Fruit fly (Drosophila melanogaster) whole organism, embryonic: Measurements from ENCODE around the gene CG11617.

Source experiments
- Aef1 ChIP-seq: fragments of 200-800 bp; sonication (Bioruptor generic); IDR thresholded peaks from 3 replicates; pipeline ENCODE4 v1.3.6; 2022; ENCODE audit warnings: missing biosample characterization, missing genetic modification characterization
- Atf-2 ChIP-seq: fragments of 200-800 bp; sonication (Bioruptor generic); optimal IDR thresholded peaks from 2 replicates; lab custom pipeline; 2016; ENCODE audit warnings: missing biosample characterization, missing genetic modification characterization
- BEAF-32 ChIP-seq: fragments of 200-800 bp; sonication (Bioruptor generic); optimal IDR thresholded peaks from 3 replicates; lab custom pipeline; 2017; ENCODE audit warnings: missing biosample characterization, missing genetic modification characterization, mild to moderate bottlenecking, moderate library complexity, missing genetic modification reagents
- Blimp-1 ChIP-seq: fragments of 200-800 bp; sonication (Bioruptor generic); optimal IDR thresholded peaks from 3 replicates; lab custom pipeline; 2018; ENCODE audit warnings: missing biosample characterization, missing genetic modification characterization, mild to moderate bottlenecking, moderate library complexity, missing genetic modification reagents
- CG10209 ChIP-seq: fragments of 200-800 bp; sonication (Bioruptor generic); optimal IDR thresholded peaks from 3 replicates; lab custom pipeline; 2017; ENCODE audit warnings: missing biosample characterization, mild to moderate bottlenecking, missing genetic modification characterization, missing genetic modification reagents
- CG1024 ChIP-seq: fragments of 200-800 bp; sonication (Bioruptor generic); IDR thresholded peaks from 2 replicates; pipeline ENCODE4 v1.3.6; 2022; ENCODE audit warnings: missing biosample characterization, missing genetic modification characterization
- CG10959 ChIP-seq: fragments of 200-800 bp; sonication (Bioruptor generic); IDR thresholded peaks from 2 replicates; pipeline ENCODE4 v1.3.6; 2022; ENCODE audit warnings: missing biosample characterization, missing genetic modification characterization
- CG11085 ChIP-seq: fragments of 200-800 bp; sonication (Bioruptor generic); IDR thresholded peaks from 2 replicates; pipeline ENCODE4 v1.3.6; 2022; ENCODE audit warnings: missing biosample characterization, missing genetic modification characterization
- CG12155 ChIP-seq: fragments of 200-800 bp; sonication (Bioruptor generic); optimal IDR thresholded peaks from 3 replicates; lab custom pipeline; 2016; ENCODE audit warnings: missing biosample characterization, missing genetic modification characterization
- CG1233 ChIP-seq: fragments of 200-800 bp; sonication (Bioruptor generic); optimal IDR thresholded peaks from 4 replicates; lab custom pipeline; 2018; ENCODE audit warnings: missing biosample characterization, mild to moderate bottlenecking, missing genetic modification characterization
- CG12659 ChIP-seq: fragments of 200-800 bp; sonication (Bioruptor generic); optimal IDR thresholded peaks from 3 replicates; lab custom pipeline; 2017; ENCODE audit warnings: mild to moderate bottlenecking, missing biosample characterization, missing genetic modification reagents, missing genetic modification characterization
- CG14014 ChIP-seq: fragments of 200-800 bp; sonication (Bioruptor generic); IDR thresholded peaks from 2 replicates; pipeline ENCODE4 v1.3.6; 2022; ENCODE audit warnings: missing biosample characterization, missing genetic modification characterization
- CG17829 ChIP-seq: fragments of 200-800 bp; optimal IDR thresholded peaks from 2 replicates; lab custom pipeline; 2019; ENCODE audit warnings: missing biosample characterization, mild to moderate bottlenecking, missing genetic modification characterization, moderate library complexity
- CG18619 ChIP-seq: fragments of 200-800 bp; sonication (Bioruptor generic); optimal IDR thresholded peaks from 3 replicates; lab custom pipeline; 2017; ENCODE audit warnings: missing biosample characterization, mild to moderate bottlenecking, missing genetic modification characterization
- CG30403 ChIP-seq: fragments of 200-800 bp; sonication (Bioruptor generic); optimal IDR thresholded peaks from 3 replicates; lab custom pipeline; 2016; ENCODE audit warnings: missing biosample characterization, missing genetic modification characterization
- CG6765 ChIP-seq: fragments of 200-800 bp; sonication (Bioruptor generic); optimal IDR thresholded peaks from 3 replicates; lab custom pipeline; 2017; ENCODE audit warnings: missing biosample characterization, mild to moderate bottlenecking, missing genetic modification characterization
- CG7839 ChIP-seq: fragments of 200-800 bp; sonication (Bioruptor generic); optimal IDR thresholded peaks from 3 replicates; lab custom pipeline; 2018; ENCODE audit warnings: missing biosample characterization, mild to moderate bottlenecking, missing genetic modification characterization, moderate library complexity
- CG7987 ChIP-seq: fragments of 200-800 bp; sonication (Bioruptor generic); optimal IDR thresholded peaks from 2 replicates; lab custom pipeline; 2018; ENCODE audit warnings: missing biosample characterization, mild to moderate bottlenecking, missing genetic modification characterization, moderate library complexity
- CG8765 ChIP-seq: fragments of 200-800 bp; sonication (Bioruptor generic); IDR thresholded peaks from 2 replicates; pipeline ENCODE4 v1.3.6; 2022; ENCODE audit warnings: missing biosample characterization, missing genetic modification characterization
- CG9437 ChIP-seq: fragments of 200-800 bp; sonication (Bioruptor generic); optimal IDR thresholded peaks from 2 replicates; lab custom pipeline; 2018; ENCODE audit warnings: missing biosample characterization, mild to moderate bottlenecking, missing genetic modification characterization
- CG9727 ChIP-seq: fragments of 200-800 bp; sonication (Bioruptor generic); optimal IDR thresholded peaks from 3 replicates; lab custom pipeline; 2017; ENCODE audit warnings: missing biosample characterization, mild to moderate bottlenecking, missing genetic modification characterization
- CTCF ChIP-seq: fragments of 200-800 bp; sonication (Bioruptor generic); optimal IDR thresholded peaks from 2 replicates; lab custom pipeline; 2017; ENCODE audit warnings: missing biosample characterization, mild to moderate bottlenecking, missing genetic modification characterization, moderate library complexity
- Dfd ChIP-seq, 2 experiments: fragments of >200 bp; optimal IDR thresholded peaks; 2 replicates each; lab custom pipeline; 2017; ENCODE audit warnings: missing biosample characterization in 2 of 2, missing genetic modification characterization in 2 of 2
- ERR ChIP-seq: fragments of 200-800 bp; sonication (Bioruptor generic); optimal IDR thresholded peaks from 2 replicates; lab custom pipeline; 2016; ENCODE audit warnings: missing biosample characterization, missing genetic modification characterization
- HmgZ ChIP-seq: fragments of 200-800 bp; sonication (Bioruptor generic); optimal IDR thresholded peaks from 2 replicates; lab custom pipeline; 2018; ENCODE audit warnings: missing biosample characterization, mild to moderate bottlenecking, missing genetic modification characterization
- Kr ChIP-seq: fragments of 200-800 bp; sonication (Bioruptor generic); optimal IDR thresholded peaks from 2 replicates; lab custom pipeline; 2017; ENCODE audit warnings: missing biosample characterization, mild to moderate bottlenecking, missing genetic modification characterization
- NK7.1 ChIP-seq: fragments of 200-800 bp; sonication (Bioruptor generic); optimal IDR thresholded peaks from 3 replicates; lab custom pipeline; 2016; ENCODE audit warnings: missing biosample characterization, missing genetic modification characterization
- Nf-YB ChIP-seq: fragments of 200-800 bp; sonication (Bioruptor generic); optimal IDR thresholded peaks from 3 replicates; lab custom pipeline; 2019; ENCODE audit warnings: missing biosample characterization, mild to moderate bottlenecking, missing genetic modification characterization, moderate library complexity
- Optix ChIP-seq: fragments of 200-800 bp; sonication (Bioruptor generic); IDR thresholded peaks from 3 replicates; pipeline ENCODE4 v1.3.6; 2022; ENCODE audit warnings: missing biosample characterization, missing genetic modification characterization
- Side ChIP-seq: fragments of 200-800 bp; sonication (Bioruptor generic); optimal IDR thresholded peaks from 2 replicates; lab custom pipeline; 2016; ENCODE audit warnings: missing biosample characterization, missing genetic modification characterization
- Sox102F ChIP-seq: fragments of 200-800 bp; sonication (Bioruptor generic); optimal IDR thresholded peaks from 2 replicates; lab custom pipeline; 2018; ENCODE audit warnings: missing biosample characterization, mild to moderate bottlenecking, missing genetic modification characterization, moderate library complexity
- ap ChIP-seq: fragments of 200-800 bp; sonication (Bioruptor generic); IDR thresholded peaks from 2 replicates; pipeline ENCODE4 v1.3.6; 2022; ENCODE audit warnings: missing biosample characterization, missing genetic modification characterization
- cg ChIP-seq: fragments of 200-800 bp; sonication (Bioruptor generic); optimal IDR thresholded peaks from 3 replicates; lab custom pipeline; 2019; ENCODE audit warnings: missing biosample characterization, mild to moderate bottlenecking, missing genetic modification characterization, moderate library complexity
- corto ChIP-seq: fragments of 200-800 bp; sonication (Bioruptor generic); optimal IDR thresholded peaks from 2 replicates; lab custom pipeline; 2016; ENCODE audit warnings: missing biosample characterization, mild to moderate bottlenecking, missing genetic modification characterization, moderate library complexity
- dimm ChIP-seq: fragments of 200-800 bp; sonication (Bioruptor generic); IDR thresholded peaks from 2 replicates; pipeline ENCODE4 v1.3.6; 2022; ENCODE audit warnings: missing biosample characterization, missing genetic modification characterization
- hbn ChIP-seq: fragments of 200-800 bp; sonication (Bioruptor generic); IDR thresholded peaks from 2 replicates; pipeline ENCODE4 v1.3.6; 2022; ENCODE audit warnings: missing biosample characterization, missing genetic modification characterization; ENCODE audit not compliant: partially characterized antibody
- lilli ChIP-seq: fragments of 200-800 bp; sonication (Bioruptor generic); optimal IDR thresholded peaks from 3 replicates; lab custom pipeline; 2016; ENCODE audit warnings: missing biosample characterization, missing genetic modification characterization
- lov ChIP-seq, 2 experiments: fragments of 200-800 bp in 1 of 2; fragments of >200 bp in 1 of 2; sonication (Bioruptor generic) in 1 of 2; IDR thresholded peaks in 1 of 2; optimal IDR thresholded peaks in 1 of 2; 2 replicates in 1 of 2; 3 replicates in 1 of 2; pipeline versions ENCODE4 v1.3.6 to Lab custom; 2017 to 2022; ENCODE audit warnings: missing biosample characterization in 1 of 2, missing genetic modification characterization in 1 of 2
- pfk ChIP-seq: fragments of 200-800 bp; sonication (Bioruptor generic); optimal IDR thresholded peaks from 2 replicates; lab custom pipeline; 2018; ENCODE audit warnings: missing biosample characterization, mild to moderate bottlenecking, missing genetic modification characterization, moderate library complexity
- pho ChIP-seq: fragments of 200-800 bp; sonication (Bioruptor generic); optimal IDR thresholded peaks from 2 replicates; lab custom pipeline; 2016; ENCODE audit warnings: missing biosample characterization, missing genetic modification characterization
- pita ChIP-seq: fragments of 200-800 bp; sonication (Bioruptor generic); optimal IDR thresholded peaks from 2 replicates; lab custom pipeline; 2017; ENCODE audit warnings: missing biosample characterization, mild to moderate bottlenecking, missing genetic modification characterization
- pros ChIP-seq: fragments of 200-800 bp; sonication (Bioruptor generic); optimal IDR thresholded peaks from 3 replicates; lab custom pipeline; 2019; ENCODE audit warnings: missing biosample characterization, mild to moderate bottlenecking, missing genetic modification characterization, moderate library complexity
- sens ChIP-seq: fragments of 200-800 bp; sonication (Bioruptor generic); peaks from one replicate; lab custom pipeline; 2016; ENCODE audit warnings: missing biosample characterization, missing genetic modification characterization
- sisA ChIP-seq: fragments of 200-800 bp; sonication (Bioruptor generic); IDR thresholded peaks from 2 replicates; pipeline ENCODE4 v1.3.6; 2022; ENCODE audit warnings: missing biosample characterization, missing genetic modification characterization
- slou ChIP-seq: fragments of 200-800 bp; sonication (Bioruptor generic); optimal IDR thresholded peaks from 3 replicates; lab custom pipeline; 2016; ENCODE audit warnings: missing biosample characterization, missing genetic modification characterization
- sob ChIP-seq: fragments of 200-800 bp; sonication (Bioruptor generic); IDR thresholded peaks from 2 replicates; pipeline ENCODE4 v1.3.6; 2022; ENCODE audit warnings: missing biosample characterization, missing genetic modification characterization
- sqz ChIP-seq: fragments of 200-800 bp; sonication (Bioruptor generic); optimal IDR thresholded peaks from 3 replicates; lab custom pipeline; 2018; ENCODE audit warnings: missing biosample characterization, mild to moderate bottlenecking, missing genetic modification characterization
- tap ChIP-seq: fragments of 200-800 bp; optimal IDR thresholded peaks from 3 replicates; lab custom pipeline; 2019; ENCODE audit warnings: missing biosample characterization, mild to moderate bottlenecking, missing genetic modification characterization, moderate library complexity
- vnd ChIP-seq: fragments of 200-800 bp; sonication (Bioruptor generic); IDR thresholded peaks from 3 replicates; pipeline ENCODE4 v1.3.6; 2022; ENCODE audit warnings: missing biosample characterization, missing genetic modification characterization; ENCODE audit not compliant: partially characterized antibody
- wor ChIP-seq: fragments of 200-800 bp; sonication (Bioruptor generic); IDR thresholded peaks from 2 replicates; pipeline ENCODE4 v1.3.6; 2022; ENCODE audit warnings: missing biosample characterization, missing genetic modification characterization

The CG11617 gene

dm6 chr2L:161453-162175 lies 45.5 kb downstream of the CG11617 start (continued):
- TF ChIP-seq cg (GFP tag; lab: Kevin White, UChicago) = peak; percentile 94
- TF ChIP-seq Kr (GFP tag; lab: Kevin White, UChicago) = no peak
- TF ChIP-seq sisA (GFP tag; lab: Robert Waterston, UW) = no peak
- TF ChIP-seq CG10209 (GFP tag; lab: Kevin White, UChicago) = no peak
- no peak for TF ChIP-seq Blimp-1 (GFP tag; lab: Kevin White, UChicago)
- TF ChIP-seq CG30403 = no peak
- TF ChIP-seq pros = peak; percentile 96
- no peak for TF ChIP-seq CG1024
- TF ChIP-seq Nf-YB (GFP tag; lab: Kevin White, UChicago) = peak; percentile 40
- peak; percentile 16 for TF ChIP-seq CG1233 (GFP tag; lab: Kevin White, UChicago)
- no peak for TF ChIP-seq lilli
- no peak for TF ChIP-seq ERR (GFP tag; lab: Kevin White, UChicago)
- no peak for TF ChIP-seq CG11085 (GFP tag; lab: Robert Waterston, UW)
- TF ChIP-seq CG8765 (GFP tag; lab: Robert Waterston, UW) = no peak
- TF ChIP-seq CG7839 (tag; lab: Kevin White, UChicago) = no peak
- TF ChIP-seq CG14014 (GFP tag; lab: Robert Waterston, UW) = no peak
- no peak for TF ChIP-seq BEAF-32
- no peak for TF ChIP-seq CG12155 (GFP tag; lab: Kevin White, UChicago)
- peak; percentile 51 for TF ChIP-seq CG18619 (GFP tag; lab: Kevin White, UChicago)
- no peak for TF ChIP-seq sob
- no peak for TF ChIP-seq NK7.1 (GFP tag; lab: Kevin White, UChicago)
- TF ChIP-seq CG7987 (GFP tag; lab: Kevin White, UChicago) = peak; percentile 69
- peak; percentile 63 for TF ChIP-seq CG6765 (GFP tag; lab: Kevin White, UChicago)
- TF ChIP-seq slou (GFP tag; lab: Kevin White, UChicago) = no peak
- TF ChIP-seq pita (GFP tag; lab: Kevin White, UChicago) = no peak
- TF ChIP-seq CG17829 = no peak
- no peak for TF ChIP-seq Sox102F (GFP tag; lab: Kevin White, UChicago)
- no peak for TF ChIP-seq CG10959 (GFP tag; lab: Robert Waterston, UW)
- no peak for TF ChIP-seq Aef1
- no peak for TF ChIP-seq dimm
- TF ChIP-seq HmgZ = peak; percentile 9
- no peak for TF ChIP-seq ap
- TF ChIP-seq hbn (GFP tag; lab: Robert Waterston, UW) = no peak
- peak; percentile 84 for TF ChIP-seq sens (GFP tag; lab: Kevin White, UChicago)
- TF ChIP-seq Side (GFP tag; lab: Kevin White, UChicago) = peak; percentile 14
- peak; percentile 11 for TF ChIP-seq tap (tag; lab: Kevin White, UChicago)
- no peak for TF ChIP-seq Atf-2 (GFP tag; lab: Kevin White, UChicago)
- TF ChIP-seq pfk (GFP tag; lab: Kevin White, UChicago) = peak; percentile 61
- peak; percentile 69 for TF ChIP-seq sqz (GFP tag; lab: Kevin White, UChicago)
- no peak for TF ChIP-seq Dfd (GFP tag; optimal IDR thresholded peaks at IDR 0.05; lab: Kevin White, UChicago)
- TF ChIP-seq CTCF (GFP tag; lab: Kevin White, UChicago) = peak; percentile 17
- TF ChIP-seq Optix = no peak
- TF ChIP-seq vnd (GFP tag; lab: Robert Waterston, UW) = no peak
- TF ChIP-seq corto (GFP tag; lab: Kevin White, UChicago) = peak; percentile 74
- TF ChIP-seq CG9437 = peak; percentile 14
- peak; percentile 5 for TF ChIP-seq CG12659 (GFP tag; lab: Kevin White, UChicago)
- no peak for TF ChIP-seq lov (optimal IDR thresholded peaks at IDR 0.05; lab: Kevin White, UChicago)
- TF ChIP-seq lov (GFP tag; IDR thresholded peaks at IDR 0.05; lab: Robert Waterston, UW) = no peak
- TF ChIP-seq CG9727 (GFP tag; lab: Kevin White, UChicago) = no peak
- peak; percentile 17 for TF ChIP-seq pho
- no peak for TF ChIP-seq wor (GFP tag; lab: Robert Waterston, UW)
